Fruit fly (Drosophila melanogaster) whole organism, prepupa: ENCODE data around the gene axo.

Experiments used
- Blimp-1 ChIP-seq: fragments of 200-800 bp; sonication (Bioruptor generic); optimal IDR thresholded peaks from 3 replicates; lab custom pipeline; 2017; ENCODE audit warnings: missing biosample characterization, missing genetic modification characterization, mild to moderate bottlenecking, moderate library complexity, missing genetic modification reagents
- CG10631 ChIP-seq: fragments of 200-800 bp; sonication (Bioruptor generic); optimal IDR thresholded peaks from 2 replicates; lab custom pipeline; 2016; ENCODE audit warnings: missing biosample characterization, missing genetic modification characterization
- CG11294 ChIP-seq: fragments of 200-800 bp; sonication (Bioruptor generic); IDR thresholded peaks from 2 replicates; pipeline ENCODE4 v1.3.6; 2022; ENCODE audit warnings: missing biosample characterization, missing genetic modification characterization
- CG11762 ChIP-seq: fragments of 200-800 bp; sonication (Bioruptor generic); optimal IDR thresholded peaks from 3 replicates; lab custom pipeline; 2016; ENCODE audit warnings: missing biosample characterization, missing genetic modification characterization; ENCODE audit not compliant: insufficient read depth
- CG15336 ChIP-seq: fragments of 200-800 bp; sonication (Bioruptor generic); IDR thresholded peaks from 2 replicates; pipeline ENCODE4 v1.3.6; 2022; ENCODE audit warnings: missing biosample characterization, missing genetic modification characterization
- CG1621 ChIP-seq: fragments of 200-800 bp; sonication (Bioruptor generic); optimal IDR thresholded peaks from 3 replicates; lab custom pipeline; 2018; ENCODE audit warnings: missing biosample characterization, mild to moderate bottlenecking, missing genetic modification characterization
- CG16779 ChIP-seq: fragments of 200-800 bp; sonication (Bioruptor generic); optimal IDR thresholded peaks from 3 replicates; lab custom pipeline; 2017; ENCODE audit warnings: missing biosample characterization, mild to moderate bottlenecking, missing genetic modification characterization
- CG3032 ChIP-seq: fragments of 200-800 bp; optimal IDR thresholded peaks from 2 replicates; lab custom pipeline; 2019; ENCODE audit warnings: missing biosample characterization, mild to moderate bottlenecking, missing genetic modification characterization, moderate library complexity
- CG32006 ChIP-seq: fragments of 200-800 bp; sonication (Bioruptor generic); optimal IDR thresholded peaks from 3 replicates; lab custom pipeline; 2017; ENCODE audit warnings: missing biosample characterization, mild to moderate bottlenecking, missing genetic modification characterization
- CG3919 ChIP-seq: fragments of 200-800 bp; sonication (Bioruptor generic); optimal IDR thresholded peaks from 3 replicates; lab custom pipeline; 2016; ENCODE audit warnings: missing biosample characterization, missing genetic modification characterization
- CG4318 ChIP-seq: fragments of 200-800 bp; sonication (Bioruptor generic); optimal IDR thresholded peaks from 3 replicates; lab custom pipeline; 2017; ENCODE audit warnings: missing biosample characterization, mild to moderate bottlenecking, missing genetic modification characterization
- CG6163 ChIP-seq: fragments of 200-800 bp; sonication (Bioruptor generic); IDR thresholded peaks from 3 replicates; pipeline ENCODE4 v1.3.6; 2022; ENCODE audit warnings: missing biosample characterization, missing genetic modification characterization
- CG6276 ChIP-seq: fragments of 200-800 bp; sonication (Bioruptor generic); optimal IDR thresholded peaks from 2 replicates; lab custom pipeline; 2017; ENCODE audit warnings: missing biosample characterization, mild to moderate bottlenecking, missing genetic modification characterization
- CG6792 ChIP-seq: fragments of 200-800 bp; sonication (Bioruptor generic); optimal IDR thresholded peaks from 3 replicates; lab custom pipeline; 2016; ENCODE audit warnings: missing biosample characterization, missing genetic modification characterization
- CG6808 ChIP-seq: fragments of 200-800 bp; sonication (Bioruptor generic); optimal IDR thresholded peaks from 3 replicates; lab custom pipeline; 2017; ENCODE audit warnings: missing biosample characterization, missing genetic modification characterization, mild to moderate bottlenecking, moderate library complexity, missing genetic modification reagents
- CG7368 ChIP-seq: fragments of 200-800 bp; sonication (Bioruptor generic); optimal IDR thresholded peaks from 3 replicates; lab custom pipeline; 2016; ENCODE audit warnings: missing biosample characterization, missing genetic modification characterization
- CG8119 ChIP-seq: fragments of 200-800 bp; sonication (Bioruptor generic); IDR thresholded peaks from 3 replicates; pipeline ENCODE4 v1.3.6; 2022; ENCODE audit warnings: missing biosample characterization, missing genetic modification characterization
- CG8319 ChIP-seq: fragments of 200-800 bp; sonication (Bioruptor generic); optimal IDR thresholded peaks from 3 replicates; lab custom pipeline; 2016; ENCODE audit warnings: missing biosample characterization, missing genetic modification characterization
- CG8632 ChIP-seq: fragments of 200-800 bp; sonication (Bioruptor generic); optimal IDR thresholded peaks from 3 replicates; lab custom pipeline; 2016; ENCODE audit warnings: missing biosample characterization, missing genetic modification characterization
- Eip75B ChIP-seq: fragments of 200-800 bp; sonication (Bioruptor generic); optimal IDR thresholded peaks from 3 replicates; lab custom pipeline; 2016; ENCODE audit warnings: missing biosample characterization, missing genetic modification characterization
- Eip78C ChIP-seq: fragments of 200-800 bp; sonication (Bioruptor generic); peaks from one replicate; lab custom pipeline; 2016; ENCODE audit warnings: missing biosample characterization, missing genetic modification characterization
- Eip93F ChIP-seq: fragments of 200-800 bp; sonication (Bioruptor generic); optimal IDR thresholded peaks from 2 replicates; lab custom pipeline; 2016; ENCODE audit warnings: missing biosample characterization, mild to moderate bottlenecking, missing genetic modification characterization
- Ets21C ChIP-seq: fragments of 200-800 bp; sonication (Bioruptor generic); optimal IDR thresholded peaks from 3 replicates; lab custom pipeline; 2016; ENCODE audit warnings: missing biosample characterization, missing genetic modification characterization
- Gug ChIP-seq: fragments of 200-800 bp; sonication (Bioruptor generic); IDR thresholded peaks from 2 replicates; pipeline ENCODE4 v1.3.6; 2022; ENCODE audit warnings: missing biosample characterization, missing genetic modification characterization
- Hr38 ChIP-seq: sonication (Bioruptor generic); optimal IDR thresholded peaks from 2 replicates; lab custom pipeline; 2016; ENCODE audit warnings: missing biosample characterization, missing genetic modification characterization
- Hr39 ChIP-seq: fragments of 200-800 bp; sonication (Bioruptor generic); optimal IDR thresholded peaks from 2 replicates; lab custom pipeline; 2016; ENCODE audit warnings: missing biosample characterization, missing genetic modification characterization
- Hr4 ChIP-seq: fragments of 200-800 bp; sonication (Bioruptor generic); optimal IDR thresholded peaks from 3 replicates; lab custom pipeline; 2016; ENCODE audit warnings: missing biosample characterization, missing genetic modification characterization
- Lpt ChIP-seq: fragments of 200-800 bp; sonication (Bioruptor generic); optimal IDR thresholded peaks from 3 replicates; lab custom pipeline; 2016; ENCODE audit warnings: missing biosample characterization, missing genetic modification characterization
- Met ChIP-seq: fragments of 200-800 bp; sonication (Bioruptor generic); optimal IDR thresholded peaks from 3 replicates; lab custom pipeline; 2016; ENCODE audit warnings: missing biosample characterization, missing genetic modification characterization
- Smox ChIP-seq: fragments of 200-800 bp; sonication (Bioruptor generic); optimal IDR thresholded peaks from 3 replicates; lab custom pipeline; 2016; ENCODE audit warnings: missing biosample characterization, missing genetic modification characterization
- Sox102F ChIP-seq: fragments of 200-800 bp; sonication (Bioruptor generic); optimal IDR thresholded peaks from 2 replicates; lab custom pipeline; 2016; ENCODE audit warnings: missing biosample characterization, mild to moderate bottlenecking, missing genetic modification characterization
- Sox15 ChIP-seq: fragments of 200-800 bp; sonication (Bioruptor generic); optimal IDR thresholded peaks from 3 replicates; lab custom pipeline; 2016; ENCODE audit warnings: missing biosample characterization, missing genetic modification characterization
- achi ChIP-seq: fragments of 200-800 bp; sonication (Bioruptor generic); optimal IDR thresholded peaks from 3 replicates; lab custom pipeline; 2016; ENCODE audit warnings: missing biosample characterization, missing genetic modification characterization
- acj6 ChIP-seq: fragments of 200-800 bp; sonication (Bioruptor generic); optimal IDR thresholded peaks from 3 replicates; lab custom pipeline; 2016; ENCODE audit warnings: missing biosample characterization, missing genetic modification characterization
- dsx ChIP-seq: fragments of 200-800 bp; optimal IDR thresholded peaks from 3 replicates; lab custom pipeline; 2019; ENCODE audit warnings: missing biosample characterization, mild to moderate bottlenecking, missing genetic modification characterization, moderate library complexity; ENCODE audit not compliant: poor library complexity, severe bottlenecking
- eg ChIP-seq: fragments of 200-800 bp; sonication (Bioruptor generic); IDR thresholded peaks from 3 replicates; pipeline ENCODE4 v1.3.6; 2022; ENCODE audit warnings: missing biosample characterization, missing genetic modification characterization
- esn ChIP-seq: fragments of 200-800 bp; sonication (Bioruptor generic); optimal IDR thresholded peaks from 2 replicates; lab custom pipeline; 2016; ENCODE audit warnings: missing biosample characterization, mild to moderate bottlenecking, missing genetic modification characterization, moderate library complexity
- fd59A ChIP-seq: fragments of 200-800 bp; sonication (Bioruptor generic); optimal IDR thresholded peaks from 2 replicates; lab custom pipeline; 2017; ENCODE audit warnings: missing biosample characterization, mild to moderate bottlenecking, missing genetic modification characterization, missing genetic modification reagents
- fd85E ChIP-seq: fragments of 200-800 bp; sonication (Bioruptor generic); optimal IDR thresholded peaks from 3 replicates; lab custom pipeline; 2016; ENCODE audit warnings: missing biosample characterization, missing genetic modification characterization
- fkh ChIP-seq: fragments of 200-800 bp; sonication (Bioruptor generic); optimal IDR thresholded peaks from 3 replicates; lab custom pipeline; 2017; ENCODE audit warnings: missing biosample characterization, mild to moderate bottlenecking, missing genetic modification characterization, moderate library complexity
- net ChIP-seq: fragments of 200-800 bp; sonication (Bioruptor generic); optimal IDR thresholded peaks from 3 replicates; lab custom pipeline; 2016; ENCODE audit warnings: missing biosample characterization, missing genetic modification characterization
- pdm3 ChIP-seq: fragments of 200-800 bp; sonication (Bioruptor generic); optimal IDR thresholded peaks from 3 replicates; lab custom pipeline; 2016; ENCODE audit warnings: missing biosample characterization, missing genetic modification characterization
- salr ChIP-seq, 2 experiments: fragments of 200-800 bp; sonication (Bioruptor generic); optimal IDR thresholded peaks; 3 replicates each; lab custom pipeline; 2016 to 2018; ENCODE audit warnings: missing biosample characterization in 2 of 2, missing genetic modification characterization in 2 of 2, mild to moderate bottlenecking in 1 of 2
- spab ChIP-seq: fragments of 200-800 bp; sonication (Bioruptor generic); optimal IDR thresholded peaks from 2 replicates; lab custom pipeline; 2017; ENCODE audit warnings: missing biosample characterization, mild to moderate bottlenecking, missing genetic modification characterization, missing genetic modification reagents
- svp ChIP-seq: fragments of 200-800 bp; sonication (Bioruptor generic); peaks from one replicate; lab custom pipeline; 2016; ENCODE audit warnings: missing biosample characterization, missing genetic modification characterization

The axo gene

dm6 chr3L:4687133-4687532 lies at the start of gene axo:
Gene axo, minus strand, starts transcription at chr3L:4687317.
- peak; percentile 12 for TF ChIP-seq Eip78C (GFP tag; lab: Kevin White, UChicago)
- TF ChIP-seq fkh (GFP tag; lab: Kevin White, UChicago): peak; percentile 39
- TF ChIP-seq svp (GFP tag; lab: Kevin White, UChicago): peak; percentile 83
- TF ChIP-seq CG6276 (GFP tag; lab: Kevin White, UChicago): no peak

- TF ChIP-seq CG15336 (GFP tag; lab: Robert Waterston, UW): peak; percentile 66
- 0 out of 3 replicates have a peak, but pooled peaks have one; percentile 53 for TF ChIP-seq CG8119 (GFP tag; lab: Robert Waterston, UW)
- TF ChIP-seq Gug: peak; percentile 59
- TF ChIP-seq Hr4 (GFP tag; lab: Kevin White, UChicago): peak; percentile 73
- TF ChIP-seq eg (GFP tag; lab: Robert Waterston, UW): peak; percentile 78; the same call in 2 of the 3 replicates
- peak; percentile 31 for TF ChIP-seq Eip78C (GFP tag; lab: Kevin White, UChicago)
- TF ChIP-seq CG32006 (GFP tag; lab: Kevin White, UChicago): peak; percentile 58
- peak; percentile 15 for TF ChIP-seq pdm3 (GFP tag; lab: Kevin White, UChicago)
- TF ChIP-seq CG11294 (GFP tag; lab: Robert Waterston, UW): peak; percentile 58
- TF ChIP-seq esn (GFP tag; lab: Kevin White, UChicago): no peak
- TF ChIP-seq CG6276 (GFP tag; lab: Kevin White, UChicago): peak; percentile 2
- TF ChIP-seq CG6163 (GFP tag; lab: Robert Waterston, UW): peak; percentile 58; the same call in 2 of the 3 replicates
- TF ChIP-seq CG3032: no peak
- no peak for TF ChIP-seq CG10631 (GFP tag; lab: Kevin White, UChicago)
- TF ChIP-seq Ets21C (GFP tag; lab: Kevin White, UChicago): no peak
- no peak for TF ChIP-seq CG16779
- TF ChIP-seq achi: no peak
These were observed 49.5 kb upstream of the axo start for dm6 chr3L:4736643-4737042.

DNA sequence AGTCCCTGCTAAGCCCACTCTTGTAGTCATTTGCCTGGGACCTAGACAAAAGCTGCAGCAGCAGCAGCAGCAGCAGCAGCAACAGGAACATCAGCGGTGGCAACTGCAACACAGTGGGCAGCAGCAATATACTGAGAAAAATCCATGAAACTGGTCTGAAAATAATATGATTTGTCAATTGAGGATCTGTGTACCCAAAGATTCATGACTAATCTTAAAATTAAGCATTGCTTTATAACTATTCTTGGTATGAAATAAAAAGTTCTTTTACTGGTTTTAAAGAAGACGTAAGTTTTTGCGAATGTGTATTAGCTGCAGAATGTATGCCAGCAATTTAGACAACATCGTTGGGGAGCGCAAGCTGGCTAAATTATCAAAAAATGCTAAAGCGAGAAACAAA lies 44.6 kb upstream of the axo start:
- TF ChIP-seq CG6792 (GFP tag; lab: Kevin White, UChicago) (peak; percentile 46), fkh (GFP tag; lab: Kevin White, UChicago) (no peak), CG6808 (GFP tag; lab: Kevin White, UChicago) (no peak), Hr4 (GFP tag; lab: Kevin White, UChicago) (peak; percentile 62), Blimp-1 (GFP tag; lab: Kevin White, UChicago) (no peak), CG16779 (no peak), CG3032 (peak; percentile 59), Eip75B (GFP tag; lab: Kevin White, UChicago) (peak; percentile 70), pdm3 (GFP tag; lab: Kevin White, UChicago) (peak; percentile 67), fd85E (GFP tag; lab: Kevin White, UChicago) (no peak), CG6163 (GFP tag; lab: Robert Waterston, UW) (peak; percentile 60; the same call in 1 of the 3 replicates), spab (GFP tag; lab: Kevin White, UChicago) (peak; percentile 6), CG8319 (GFP tag; lab: Kevin White, UChicago) (no peak), Hr38 (GFP tag; lab: Kevin White, UChicago) (no peak), CG10631 (GFP tag; lab: Kevin White, UChicago) (peak; percentile 77), CG11294 (GFP tag; lab: Robert Waterston, UW) (peak; percentile 51), CG3919 (GFP tag; lab: Kevin White, UChicago) (peak; percentile 3), Lpt (GFP tag; lab: Kevin White, UChicago) (peak; percentile 23), fd59A (GFP tag; lab: Kevin White, UChicago) (peak; percentile 52), CG11762 (GFP tag; lab: Kevin White, UChicago) (no peak), esn (GFP tag; lab: Kevin White, UChicago) (no peak), Smox (GFP tag; lab: Kevin White, UChicago) (no peak), Sox102F (GFP tag; lab: Kevin White, UChicago) (no peak), net (GFP tag; lab: Kevin White, UChicago) (peak; percentile 61), CG8119 (GFP tag; lab: Robert Waterston, UW) (peak; percentile 67), CG8632 (GFP tag; lab: Kevin White, UChicago) (peak; percentile 4), acj6 (GFP tag; lab: Kevin White, UChicago) (peak; percentile 60), eg (GFP tag; lab: Robert Waterston, UW) (no peak), Ets21C (GFP tag; lab: Kevin White, UChicago) (no peak), achi (peak; percentile 65), CG1621 (tag; lab: Kevin White, UChicago) (peak; percentile 72), svp (GFP tag; lab: Kevin White, UChicago) (peak; percentile 14), dsx (GFP tag; lab: Kevin White, UChicago) (peak; percentile 76), Eip78C (GFP tag; lab: Kevin White, UChicago) (peak; percentile 41), salr (GFP tag; optimal IDR thresholded peaks at IDR 0.05; lab: Kevin White, UChicago) (peak; percentile 35 to 69), Met (GFP tag; lab: Kevin White, UChicago) (peak; percentile 9), CG7368 (GFP tag; lab: Kevin White, UChicago) (no peak), CG6276 (GFP tag; lab: Kevin White, UChicago) (no peak), Hr39 (GFP tag; lab: Kevin White, UChicago) (no peak), CG4318 (GFP tag; lab: Kevin White, UChicago) (peak; percentile 52), Eip93F (no peak), Sox15 (no peak)
